Worm (Caenorhabditis elegans) whole organism, early embryonic: ENCODE measurements around the gene nmur-1.

ENCODE experiments used
- B0310.2 ChIP-seq: sonication (generic microtip); optimal IDR thresholded peaks from 2 replicates; lab custom pipeline; 2016; ENCODE audit warnings: mild to moderate bottlenecking, missing genetic modification characterization, missing compliant biosample characterization
- F13C5.2 ChIP-seq: sonication (generic microtip); optimal IDR thresholded peaks from 2 replicates; lab custom pipeline; 2017; ENCODE audit warnings: mild to moderate bottlenecking, missing genetic modification characterization, inconsistent platforms, missing compliant biosample characterization
- aly-1 ChIP-seq: sonication (generic microtip); optimal IDR thresholded peaks from 2 replicates; lab custom pipeline; 2016; ENCODE audit warnings: missing genetic modification characterization, missing compliant biosample characterization
- ama-1 ChIP-seq: fragments of 150-350 bp; optimal IDR thresholded peaks from 2 replicates; lab custom pipeline; 2014
- ceh-13 ChIP-seq: fragments of 200-800 bp; sonication (Bioruptor generic); optimal IDR thresholded peaks from 2 replicates; lab custom pipeline; 2018; ENCODE audit warnings: mild to moderate bottlenecking, missing genetic modification characterization, missing compliant biosample characterization
- ceh-36 ChIP-seq: sonication (generic microtip); optimal IDR thresholded peaks from 2 replicates; lab custom pipeline; 2016; ENCODE audit warnings: missing genetic modification characterization, inconsistent platforms, missing compliant biosample characterization
- ets-7 ChIP-seq: sonication (generic microtip); optimal IDR thresholded peaks from 2 replicates; lab custom pipeline; 2016; ENCODE audit warnings: missing genotype, missing genetic modification characterization, missing compliant biosample characterization
- flt-1 ChIP-seq: fragments of 200-800 bp; sonication (Bioruptor generic); IDR thresholded peaks from 2 replicates; pipeline ENCODE4 v1.3.6; 2022; ENCODE audit warnings: missing genetic modification characterization, missing compliant biosample characterization
- hmbx-1 ChIP-seq: sonication (generic microtip); optimal IDR thresholded peaks from 2 replicates; lab custom pipeline; 2016; ENCODE audit warnings: mild to moderate bottlenecking, missing genetic modification characterization, missing compliant biosample characterization
- hmg-4 ChIP-seq: fragments of 200-800 bp; sonication (Bioruptor generic); optimal IDR thresholded peaks from 2 replicates; lab custom pipeline; 2018; ENCODE audit warnings: mild to moderate bottlenecking, missing genetic modification characterization, missing compliant biosample characterization
- hnd-1 ChIP-seq: sonication (generic microtip); optimal IDR thresholded peaks from 2 replicates; lab custom pipeline; 2016; ENCODE audit warnings: missing genetic modification characterization, missing compliant biosample characterization
- pes-1 ChIP-seq: fragments of 200-800 bp; sonication (Bioruptor generic); IDR thresholded peaks from 2 replicates; pipeline ENCODE4 v1.3.6; 2022; ENCODE audit warnings: missing genetic modification reagents, missing genetic modification characterization, missing compliant biosample characterization
- scrt-1 ChIP-seq: fragments of 200-800 bp; sonication (Bioruptor generic); IDR thresholded peaks from 2 replicates; pipeline ENCODE4 v1.3.6; 2022; ENCODE audit warnings: missing genetic modification characterization, missing compliant biosample characterization
- sea-1 ChIP-seq: fragments of 200-800 bp; sonication (Bioruptor generic); conservative IDR thresholded peaks from 2 replicates; pipeline ENCODE4 v1.3.6; 2022; ENCODE audit warnings: missing genetic modification characterization, missing compliant biosample characterization
- tbx-11 ChIP-seq: fragments of 200-800 bp; sonication (Bioruptor generic); IDR thresholded peaks from 2 replicates; pipeline ENCODE4 v1.3.6; 2022; ENCODE audit warnings: missing genetic modification characterization, missing compliant biosample characterization
- tbx-37 ChIP-seq: fragments of 200-800 bp; sonication (Bioruptor generic); conservative IDR thresholded peaks from 2 replicates; pipeline ENCODE4 v1.3.6; 2022; ENCODE audit warnings: missing genetic modification reagents, missing genetic modification characterization, missing compliant biosample characterization
- tra-4 ChIP-seq: sonication (generic microtip); optimal IDR thresholded peaks from 2 replicates; lab custom pipeline; 2017; ENCODE audit warnings: missing genetic modification characterization, missing compliant biosample characterization

The nmur-1 gene

DNA sequence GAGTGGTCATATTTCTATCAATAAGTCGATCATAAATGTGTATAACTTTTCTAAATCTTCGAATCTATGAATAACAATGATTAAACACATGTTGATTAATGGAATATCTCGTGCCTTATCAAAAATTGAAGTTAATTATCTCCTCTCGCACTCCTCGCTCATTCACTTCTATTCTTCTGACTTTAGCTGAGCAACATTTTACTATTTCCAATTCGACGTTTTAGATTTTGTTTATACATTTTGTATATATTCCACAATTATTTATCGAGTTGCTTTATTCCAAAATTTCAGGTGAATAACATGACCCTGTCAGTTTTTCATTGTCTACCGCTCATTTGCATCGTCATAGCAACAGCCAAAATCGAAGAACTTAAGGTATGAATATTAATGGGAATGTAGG, 46.5 kb downstream of the nmur-1 start, which contains the start of gene T25B6.3:
TSS of gene T25B6.3 (plus strand) at position 301 of the 400 bp plus-strand sequence.
- TF ChIP-seq ama-1 (lab: Kevin White, UChicago): no peak
- TF ChIP-seq hmg-4 (GFP tag; lab: Kevin White, UChicago): no peak
- no peak for TF ChIP-seq tra-4 (tag; lab: Kevin White, UChicago)
- no peak for TF ChIP-seq aly-1 (tag; lab: Kevin White, UChicago)
- no peak for TF ChIP-seq hmbx-1 (tag; lab: Kevin White, UChicago)
- TF ChIP-seq tbx-37: no peak
- TF ChIP-seq hnd-1: no peak
- no peak for TF ChIP-seq F13C5.2 (tag; lab: Kevin White, UChicago)
- TF ChIP-seq pes-1 (GFP tag; lab: Robert Waterston, UW): no peak
- no peak for TF ChIP-seq B0310.2 (tag; lab: Kevin White, UChicago)
- no peak for TF ChIP-seq flt-1 (GFP tag; lab: Robert Waterston, UW)

DNA sequence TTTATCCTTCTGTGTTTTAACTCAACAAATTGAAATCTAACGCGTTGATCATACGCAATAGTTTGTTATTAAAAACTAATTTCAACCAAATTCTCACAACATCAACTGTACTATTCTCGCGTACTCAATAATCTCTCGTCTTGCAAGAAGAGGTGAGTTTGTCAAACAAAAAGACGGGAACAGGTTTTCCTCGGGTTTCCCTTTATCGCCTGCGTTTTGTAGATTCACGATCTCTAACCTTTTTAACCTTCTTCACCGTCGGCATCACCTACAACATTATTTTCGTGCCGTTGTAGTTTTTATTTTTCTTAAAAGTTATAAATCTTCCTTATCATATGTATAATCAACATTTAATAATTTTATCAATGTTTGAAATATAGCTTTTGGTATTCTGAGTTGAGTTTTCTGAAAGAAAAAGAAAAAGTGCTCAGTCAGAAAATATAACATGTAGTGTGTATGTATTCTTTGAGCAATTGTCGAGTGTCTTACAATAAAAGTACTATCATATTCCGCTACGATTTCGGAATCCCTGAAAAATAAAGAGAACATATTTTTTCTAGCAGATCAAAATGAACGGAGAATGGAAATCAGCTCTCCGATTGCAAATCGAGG, 48.2 kb downstream of the nmur-1 start, which contains the start of gene snf-12:
TSS of gene snf-12 (plus strand) at position 562 of the 612 bp plus-strand sequence.
- TF ChIP-seq pes-1 (GFP tag; lab: Robert Waterston, UW) (no peak), tbx-11 (GFP tag; lab: Robert Waterston, UW) (no peak), ama-1 (lab: Kevin White, UChicago) (no peak), hmg-4 (GFP tag; lab: Kevin White, UChicago) (no peak), aly-1 (tag; lab: Kevin White, UChicago) (no peak), sea-1 (GFP tag; lab: Robert Waterston, UW) (no peak), tbx-37 (no peak), scrt-1 (GFP tag; lab: Robert Waterston, UW) (no peak), ceh-13 (GFP tag; lab: Kevin White, UChicago) (no peak), ets-7 (tag; lab: Kevin White, UChicago) (no peak), ceh-36 (no peak), hmbx-1 (tag; lab: Kevin White, UChicago) (no peak), hnd-1 (no peak), F13C5.2 (tag; lab: Kevin White, UChicago) (no peak), flt-1 (GFP tag; lab: Robert Waterston, UW) (no peak), B0310.2 (tag; lab: Kevin White, UChicago) (no peak), tra-4 (tag; lab: Kevin White, UChicago) (no peak)

DNA sequence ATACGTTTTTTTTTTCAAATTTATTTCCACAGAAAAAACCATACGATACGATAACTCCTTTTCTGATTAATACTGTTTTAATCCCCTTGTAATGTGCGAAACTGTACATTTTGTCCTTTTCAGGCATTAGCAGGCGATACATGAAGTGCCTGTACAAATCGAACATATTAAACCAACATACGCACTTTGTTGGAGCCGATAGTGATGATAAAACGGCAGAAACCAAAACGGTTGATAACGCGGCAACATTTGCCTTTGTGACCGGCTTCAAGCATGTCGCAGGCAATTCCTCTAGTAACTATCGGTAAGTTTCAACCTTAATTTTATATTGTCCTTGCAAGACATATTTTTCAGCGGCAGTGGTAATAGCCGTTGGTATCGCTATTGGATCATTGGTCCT, 53.5 kb downstream of the nmur-1 start, which contains the start of gene nep-22:
TSS of gene nep-22 (plus strand) at position 245 of the 400 bp plus-strand sequence.
- TF ChIP-seq ets-7 (tag; lab: Kevin White, UChicago) (no peak), ceh-36 (peak; percentile 7), scrt-1 (GFP tag; lab: Robert Waterston, UW) (no peak), pes-1 (GFP tag; lab: Robert Waterston, UW) (no peak), aly-1 (tag; lab: Kevin White, UChicago) (no peak)
